Fruit fly (Drosophila melanogaster) whole organism, embryonic: ENCODE results near the gene AP-1mu.

Experiments used
- Adf1 ChIP-seq: fragments of 200-800 bp; sonication (Bioruptor generic); IDR thresholded peaks from 2 replicates; pipeline ENCODE4 v1.3.6; 2022; ENCODE audit warnings: missing biosample characterization, missing genetic modification characterization
- CG10274 ChIP-seq: fragments of 200-800 bp; sonication (Bioruptor generic); optimal IDR thresholded peaks from 3 replicates; lab custom pipeline; 2017; ENCODE audit warnings: missing biosample characterization, mild to moderate bottlenecking, missing genetic modification characterization
- CG10654 ChIP-seq: fragments of 200-800 bp; sonication (Bioruptor generic); optimal IDR thresholded peaks from 2 replicates; lab custom pipeline; 2016; ENCODE audit warnings: missing biosample characterization, missing genetic modification characterization
- CG11085 ChIP-seq: fragments of 200-800 bp; sonication (Bioruptor generic); IDR thresholded peaks from 2 replicates; pipeline ENCODE4 v1.3.6; 2022; ENCODE audit warnings: missing biosample characterization, missing genetic modification characterization
- CG11695 ChIP-seq: fragments of 200-800 bp; sonication (Bioruptor generic); IDR thresholded peaks from 3 replicates; pipeline ENCODE4 v1.3.6; 2022; ENCODE audit warnings: missing biosample characterization, missing genetic modification characterization
- CG12299 ChIP-seq: fragments of 200-800 bp; sonication (Bioruptor generic); optimal IDR thresholded peaks from 2 replicates; lab custom pipeline; 2018; ENCODE audit warnings: missing biosample characterization, mild to moderate bottlenecking, missing genetic modification characterization
- CG13123 ChIP-seq: fragments of 200-800 bp; sonication (Bioruptor generic); optimal IDR thresholded peaks from 2 replicates; lab custom pipeline; 2016; ENCODE audit warnings: missing biosample characterization, missing genetic modification characterization
- CG15479 ChIP-seq: fragments of 200-800 bp; sonication (Bioruptor generic); optimal IDR thresholded peaks from 3 replicates; lab custom pipeline; 2019; ENCODE audit warnings: missing biosample characterization, mild to moderate bottlenecking, missing genetic modification characterization, moderate library complexity
- CG15601 ChIP-seq: fragments of 200-800 bp; sonication (Bioruptor generic); optimal IDR thresholded peaks from 3 replicates; lab custom pipeline; 2019; ENCODE audit warnings: missing biosample characterization, mild to moderate bottlenecking, missing genetic modification characterization, moderate library complexity
- CG17186 ChIP-seq: fragments of 200-800 bp; sonication (Bioruptor generic); optimal IDR thresholded peaks from 3 replicates; lab custom pipeline; 2017; ENCODE audit warnings: missing biosample characterization, missing genetic modification reagents, missing genetic modification characterization
- CG18011 ChIP-seq: fragments of 200-800 bp; sonication (Bioruptor generic); optimal IDR thresholded peaks from 2 replicates; lab custom pipeline; 2017; ENCODE audit warnings: missing biosample characterization, missing genetic modification characterization, mild to moderate bottlenecking, moderate library complexity, missing genotype
- CG18619 ChIP-seq: fragments of 200-800 bp; sonication (Bioruptor generic); optimal IDR thresholded peaks from 3 replicates; lab custom pipeline; 2017; ENCODE audit warnings: missing biosample characterization, mild to moderate bottlenecking, missing genetic modification characterization
- CG2116 ChIP-seq: fragments of 200-800 bp; sonication (Bioruptor generic); optimal IDR thresholded peaks from 3 replicates; lab custom pipeline; 2018; ENCODE audit warnings: missing biosample characterization, mild to moderate bottlenecking, missing genetic modification characterization
- CG2199 ChIP-seq: fragments of 200-800 bp; sonication (Bioruptor generic); IDR thresholded peaks from 3 replicates; pipeline ENCODE4 v1.3.6; 2022; ENCODE audit warnings: missing biosample characterization, missing genetic modification characterization
- CG31365 ChIP-seq: fragments of 200-800 bp; sonication (Bioruptor generic); optimal IDR thresholded peaks from 2 replicates; lab custom pipeline; 2018; ENCODE audit warnings: missing biosample characterization, mild to moderate bottlenecking, missing genetic modification characterization
- CG4707 ChIP-seq: fragments of 200-800 bp; sonication (Bioruptor generic); optimal IDR thresholded peaks from 2 replicates; lab custom pipeline; 2018; ENCODE audit warnings: missing biosample characterization, mild to moderate bottlenecking, missing genetic modification characterization, moderate library complexity
- CG5180 ChIP-seq: fragments of 200-800 bp; sonication (Bioruptor generic); optimal IDR thresholded peaks from 3 replicates; lab custom pipeline; 2017; ENCODE audit warnings: missing biosample characterization, missing genetic modification characterization, mild to moderate bottlenecking, moderate library complexity, missing genetic modification reagents
- CG7271 ChIP-seq: fragments of 200-800 bp; sonication (Bioruptor generic); optimal IDR thresholded peaks from 2 replicates; lab custom pipeline; 2018; ENCODE audit warnings: missing biosample characterization, mild to moderate bottlenecking, missing genetic modification characterization, moderate library complexity
- CG7357 ChIP-seq: fragments of 200-800 bp; sonication (Bioruptor generic); IDR thresholded peaks from 3 replicates; pipeline ENCODE4 v1.3.6; 2022; ENCODE audit warnings: missing biosample characterization, missing genetic modification characterization
- CG7928 ChIP-seq: fragments of 200-800 bp; sonication (Bioruptor generic); optimal IDR thresholded peaks from 2 replicates; lab custom pipeline; 2017; ENCODE audit warnings: missing biosample characterization, mild to moderate bottlenecking, missing genetic modification characterization
- CTCF ChIP-seq: fragments of 200-800 bp; sonication (Bioruptor generic); optimal IDR thresholded peaks from 2 replicates; lab custom pipeline; 2017; ENCODE audit warnings: missing biosample characterization, mild to moderate bottlenecking, missing genetic modification characterization, moderate library complexity
- Gug ChIP-seq: fragments of 200-800 bp; sonication (Bioruptor generic); IDR thresholded peaks from 4 replicates; pipeline ENCODE4 v1.3.6; 2022; ENCODE audit warnings: missing biosample characterization, missing genetic modification characterization
- H2.0 ChIP-seq: fragments of 200-800 bp; sonication (Bioruptor generic); IDR thresholded peaks from 2 replicates; pipeline ENCODE4 v1.3.6; 2022; ENCODE audit warnings: missing biosample characterization, missing genetic modification characterization
- HLHmδ ChIP-seq: fragments of 200-800 bp; sonication (Bioruptor generic); optimal IDR thresholded peaks from 2 replicates; lab custom pipeline; 2018; ENCODE audit warnings: missing biosample characterization, mild to moderate bottlenecking, missing genetic modification characterization, moderate library complexity
- Hmr ChIP-seq: fragments of 200-800 bp; sonication (Bioruptor generic); optimal IDR thresholded peaks from 3 replicates; lab custom pipeline; 2017; ENCODE audit warnings: mild to moderate bottlenecking, missing biosample characterization, missing genetic modification reagents, missing genetic modification characterization
- Kr ChIP-seq: fragments of 200-800 bp; sonication (Bioruptor generic); optimal IDR thresholded peaks from 2 replicates; lab custom pipeline; 2017; ENCODE audit warnings: missing biosample characterization, mild to moderate bottlenecking, missing genetic modification characterization
- MBD-R2 ChIP-seq: fragments of 200-800 bp; sonication (Bioruptor generic); IDR thresholded peaks from 2 replicates; pipeline ENCODE4 v1.3.6; 2022; ENCODE audit warnings: missing biosample characterization, missing genetic modification characterization
- Mrtf ChIP-seq: fragments of 200-800 bp; sonication (Bioruptor generic); IDR thresholded peaks from 3 replicates; pipeline ENCODE4 v1.3.6; 2022; ENCODE audit warnings: missing biosample characterization, missing genetic modification characterization
- NfI ChIP-seq: fragments of 200-800 bp; sonication (Bioruptor generic); optimal IDR thresholded peaks from 3 replicates; lab custom pipeline; 2018; ENCODE audit warnings: missing biosample characterization, mild to moderate bottlenecking, missing genetic modification characterization, moderate library complexity
- Opbp ChIP-seq: fragments of 200-800 bp; sonication (Bioruptor generic); IDR thresholded peaks from 3 replicates; pipeline ENCODE4 v1.3.6; 2022; ENCODE audit warnings: missing biosample characterization, missing genetic modification characterization; ENCODE audit not compliant: partially characterized antibody
- Side ChIP-seq: fragments of 200-800 bp; sonication (Bioruptor generic); optimal IDR thresholded peaks from 2 replicates; lab custom pipeline; 2016; ENCODE audit warnings: missing biosample characterization, missing genetic modification characterization
- Taf1 ChIP-seq: fragments of 200-800 bp; sonication (Bioruptor generic); IDR thresholded peaks from 2 replicates; pipeline ENCODE4 v1.3.6; 2022; ENCODE audit warnings: missing biosample characterization, missing genetic modification characterization
- al ChIP-seq: fragments of 200-800 bp; sonication (Bioruptor generic); IDR thresholded peaks from 2 replicates; pipeline ENCODE4 v1.3.6; 2022; ENCODE audit warnings: missing biosample characterization, missing genetic modification characterization
- ap ChIP-seq: fragments of 200-800 bp; sonication (Bioruptor generic); IDR thresholded peaks from 2 replicates; pipeline ENCODE4 v1.3.6; 2022; ENCODE audit warnings: missing biosample characterization, missing genetic modification characterization
- dpn ChIP-seq, 2 experiments: fragments of 200-800 bp; sonication (Bioruptor generic); optimal IDR thresholded peaks; 3 replicates each; lab custom pipeline; 2016; ENCODE audit warnings: missing biosample characterization in 2 of 2, missing genetic modification characterization in 2 of 2
- fd102C ChIP-seq: fragments of 200-800 bp; sonication (Bioruptor generic); optimal IDR thresholded peaks from 2 replicates; lab custom pipeline; 2018; ENCODE audit warnings: missing biosample characterization, mild to moderate bottlenecking, missing genetic modification characterization, moderate library complexity
- fru ChIP-seq: fragments of >200 bp; optimal IDR thresholded peaks from 2 replicates; lab custom pipeline; 2017
- gce ChIP-seq: fragments of 200-800 bp; sonication (Bioruptor generic); IDR thresholded peaks from 3 replicates; pipeline ENCODE4 v1.3.6; 2022; ENCODE audit warnings: missing biosample characterization, missing genetic modification characterization
- gcm ChIP-seq: fragments of 200-800 bp; sonication (Bioruptor generic); optimal IDR thresholded peaks from 2 replicates; lab custom pipeline; 2019; ENCODE audit warnings: missing biosample characterization, mild to moderate bottlenecking, missing genetic modification characterization, moderate library complexity
- gsb-n ChIP-seq: fragments of 200-800 bp; sonication (Bioruptor generic); optimal IDR thresholded peaks from 3 replicates; lab custom pipeline; 2018; ENCODE audit warnings: missing biosample characterization, mild to moderate bottlenecking, missing genetic modification characterization
- hb ChIP-seq: fragments of 200-800 bp; sonication (Bioruptor generic); IDR thresholded peaks from 3 replicates; pipeline ENCODE4 v1.3.6; 2022; ENCODE audit warnings: missing biosample characterization, missing genetic modification characterization; ENCODE audit not compliant: partially characterized antibody
- kah ChIP-seq: fragments of 200-800 bp; sonication (Bioruptor generic); optimal IDR thresholded peaks from 2 replicates; lab custom pipeline; 2018; ENCODE audit warnings: missing biosample characterization, mild to moderate bottlenecking, missing genetic modification characterization
- kay ChIP-seq: fragments of 200-800 bp; sonication (Bioruptor generic); optimal IDR thresholded peaks from 2 replicates; lab custom pipeline; 2016; ENCODE audit warnings: missing biosample characterization, missing genetic modification characterization
- otp ChIP-seq: fragments of 200-800 bp; sonication (Bioruptor generic); IDR thresholded peaks from 3 replicates; pipeline ENCODE4, ENCODE4 v1.3.6; 2022; ENCODE audit warnings: missing biosample characterization, missing genetic modification characterization
- peb ChIP-seq: fragments of 200-800 bp; sonication (Bioruptor generic); IDR thresholded peaks from 2 replicates; pipeline ENCODE4 v1.3.6; 2022; ENCODE audit warnings: missing biosample characterization, missing genetic modification characterization
- pnt ChIP-seq: fragments of 200-800 bp; sonication (Bioruptor generic); optimal IDR thresholded peaks from 3 replicates; lab custom pipeline; 2016; ENCODE audit warnings: missing biosample characterization, missing genetic modification characterization
- sc ChIP-seq, 3 experiments: fragments of >200 bp in 2 of 3; fragments of 200-800 bp in 1 of 3; sonication (Bioruptor generic) in 1 of 3; optimal IDR thresholded peaks; 2 replicates in 2 of 3; 3 replicates in 1 of 3; lab custom pipeline; 2017; ENCODE audit warnings: mild to moderate bottlenecking in 1 of 3, missing biosample characterization in 1 of 3, missing genetic modification characterization in 1 of 3, missing genetic modification reagents in 1 of 3
- schlank ChIP-seq: fragments of 200-800 bp; sonication (Bioruptor generic); optimal IDR thresholded peaks from 2 replicates; lab custom pipeline; 2018; ENCODE audit warnings: missing biosample characterization, mild to moderate bottlenecking, missing genetic modification characterization
- slbo ChIP-seq: fragments of 200-800 bp; sonication (Bioruptor generic); IDR thresholded peaks from 2 replicates; pipeline ENCODE4 v1.3.6; 2022; ENCODE audit warnings: missing biosample characterization, missing genetic modification characterization
- tin ChIP-seq: fragments of 200-800 bp; sonication (Bioruptor generic); optimal IDR thresholded peaks from 3 replicates; lab custom pipeline; 2016; ENCODE audit warnings: missing biosample characterization, missing genetic modification characterization
- tup ChIP-seq: fragments of 200-800 bp; sonication (Bioruptor generic); optimal IDR thresholded peaks from 2 replicates; lab custom pipeline; 2016; ENCODE audit warnings: missing biosample characterization, mild to moderate bottlenecking, missing genetic modification characterization, moderate library complexity
- unc-4 ChIP-seq: fragments of 200-800 bp; sonication (Bioruptor generic); IDR thresholded peaks from 2 replicates; pipeline ENCODE4 v1.3.6; 2022; ENCODE audit warnings: missing biosample characterization, missing genetic modification characterization; ENCODE audit not compliant: partially characterized antibody

Gene AP-1mu

DNA sequence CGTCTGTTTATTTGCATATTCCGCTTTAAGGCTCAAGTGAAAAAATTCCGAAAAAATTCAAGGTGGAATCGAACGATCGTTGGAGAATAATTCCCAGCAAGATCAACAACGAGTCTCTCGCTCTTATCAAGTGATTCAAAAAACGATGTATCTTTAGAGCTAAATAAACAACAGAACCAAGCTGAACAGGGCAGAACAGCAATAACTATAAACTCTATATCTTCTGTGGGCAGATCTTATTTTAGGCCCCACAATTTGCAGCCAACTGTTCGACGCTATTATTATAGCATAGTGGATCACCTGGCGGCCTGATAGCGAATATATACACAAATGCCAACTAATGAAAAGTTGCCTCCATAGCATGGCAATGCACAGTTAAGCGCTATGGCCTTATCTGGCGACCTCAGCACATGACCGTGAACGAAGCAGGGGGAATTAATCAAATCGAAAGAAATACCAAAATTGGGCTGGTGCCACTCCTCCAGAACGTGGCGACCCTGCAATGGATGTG is 29.9 kb downstream of the AP-1mu start (continued):
- no peak for TF ChIP-seq MBD-R2
- no peak for TF ChIP-seq pnt (GFP tag; lab: Kevin White, UChicago)
- no peak for TF ChIP-seq CG13123 (GFP tag; lab: Kevin White, UChicago)
- no peak for TF ChIP-seq Adf1 (GFP tag; lab: Robert Waterston, UW)
- TF ChIP-seq NfI (GFP tag; lab: Kevin White, UChicago) = no peak
- no peak for TF ChIP-seq Kr (GFP tag; lab: Kevin White, UChicago)
- TF ChIP-seq fd102C (GFP tag; lab: Kevin White, UChicago) = no peak
- no peak for TF ChIP-seq ap (GFP tag; lab: Robert Waterston, UW)
- TF ChIP-seq tup = no peak
- no peak for TF ChIP-seq otp (GFP tag; lab: Robert Waterston, UW)
- no peak for TF ChIP-seq gce (GFP tag; lab: Robert Waterston, UW)
- no peak for TF ChIP-seq kah (GFP tag; lab: Kevin White, UChicago)
- TF ChIP-seq CG31365 (tag; lab: Kevin White, UChicago) = no peak
- no peak for TF ChIP-seq CG5180
- no peak for TF ChIP-seq CG7357
- no peak for TF ChIP-seq CG18619 (GFP tag; lab: Kevin White, UChicago)
- TF ChIP-seq dpn (GFP tag; optimal IDR thresholded peaks at IDR 0.05; lab: Kevin White, UChicago) = no peak
- peak; percentile 19 for TF ChIP-seq schlank (tag; lab: Kevin White, UChicago)
- no peak for TF ChIP-seq kay (GFP tag; lab: Kevin White, UChicago)
- TF ChIP-seq CG2116 = no peak
- peak; percentile 39 for TF ChIP-seq Hmr (GFP tag; lab: Kevin White, UChicago)
- TF ChIP-seq hb = no peak
- TF ChIP-seq CG10274 (GFP tag; lab: Kevin White, UChicago) = no peak
- no peak for TF ChIP-seq Side (GFP tag; lab: Kevin White, UChicago)
- no peak for TF ChIP-seq CG17186
- TF ChIP-seq gcm (GFP tag; lab: Kevin White, UChicago) = no peak
- no peak for TF ChIP-seq HLHmδ (GFP tag; lab: Kevin White, UChicago)
- TF ChIP-seq gsb-n (tag; lab: Kevin White, UChicago) = no peak
- no peak for TF ChIP-seq fru (lab: Kevin White, UChicago)
- no peak for TF ChIP-seq CG18011 (GFP tag; lab: Kevin White, UChicago)
- no peak for TF ChIP-seq CTCF
- no peak for TF ChIP-seq CG7271 (tag; lab: Kevin White, UChicago)
- no peak for TF ChIP-seq CG15601
- TF ChIP-seq CG2199 = peak; percentile 81; the same call in 2 of the 3 replicates
- TF ChIP-seq CG11695 (GFP tag; lab: Robert Waterston, UW) = no peak
- TF ChIP-seq Opbp (GFP tag; lab: Robert Waterston, UW) = no peak
- TF ChIP-seq CG4707 = no peak
- no peak for TF ChIP-seq CG15479 (GFP tag; lab: Kevin White, UChicago)
- TF ChIP-seq slbo (GFP tag; lab: Robert Waterston, UW) = 0 out of 2 replicates have a peak, but pooled peaks have one; percentile 8
- no peak for TF ChIP-seq Gug
- no peak for TF ChIP-seq H2.0 (GFP tag; lab: Robert Waterston, UW)
- no peak for TF ChIP-seq Mrtf (GFP tag; lab: Robert Waterston, UW)
- TF ChIP-seq peb (GFP tag; lab: Robert Waterston, UW) = no peak
- no peak for TF ChIP-seq CG10654 (GFP tag; lab: Kevin White, UChicago)
- no peak for TF ChIP-seq sc (optimal IDR thresholded peaks at IDR 0.05; lab: Kevin White, UChicago)
- no peak for TF ChIP-seq sc (GFP tag; optimal IDR thresholded peaks at IDR 0.05; lab: Kevin White, UChicago)
- no peak for TF ChIP-seq al
- no peak for TF ChIP-seq unc-4 (GFP tag; lab: Robert Waterston, UW)
- no peak for TF ChIP-seq CG12299 (tag; lab: Kevin White, UChicago)
- TF ChIP-seq CG7928 (GFP tag; lab: Kevin White, UChicago) = no peak
- no peak for TF ChIP-seq tin
- no peak for TF ChIP-seq Taf1
- no peak for TF ChIP-seq CG11085 (GFP tag; lab: Robert Waterston, UW)
